Worm (Caenorhabditis elegans): Measurements from ENCODE around the gene fat-6.

ce11 chrIV:11864226-11864625, 51.3 kb downstream of the fat-6 start, which contains the start of gene trpa-1:
- TF ChIP-seq egl-13 (tag; optimal IDR thresholded peaks at IDR 0.05) = no peak
- TF ChIP-seq zag-1 (tag; optimal IDR thresholded peaks at IDR 0.05) = no peak
- no peak for TF ChIP-seq grh-1 (GFP tag; IDR thresholded peaks at IDR 0.05)
- TF ChIP-seq aly-2 (tag; optimal IDR thresholded peaks at IDR 0.05) = no peak
- no peak for TF ChIP-seq irx-1 (tag; optimal IDR thresholded peaks at IDR 0.05)
- TF ChIP-seq rnt-1 (tag; optimal IDR thresholded peaks at IDR 0.05) = no peak
- TF ChIP-seq elt-2 (tag; optimal IDR thresholded peaks at IDR 0.05) = no peak
- TF ChIP-seq jun-1 (tag; optimal IDR thresholded peaks at IDR 0.05) = no peak
- no peak for TF ChIP-seq snpc-4 (tag; optimal IDR thresholded peaks at IDR 0.05)
- no peak for TF ChIP-seq nhr-237 (tag; optimal IDR thresholded peaks at IDR 0.05)
